Worm (Caenorhabditis elegans) whole organism, mixed stage, embryonic: Measurements from ENCODE around the gene F56D6.14.

Source experiments
- M03D4.4 ChIP-seq: sonication (generic microtip); optimal IDR thresholded peaks from 2 replicates; lab custom pipeline; 2017; ENCODE audit warnings: mild to moderate bottlenecking, missing genetic modification characterization, missing compliant biosample characterization
- ceh-39 ChIP-seq: fragments of 150-350 bp; optimal IDR thresholded peaks from 2 replicates; lab custom pipeline; 2014; ENCODE audit warnings: missing biosample characterization, missing genetic modification characterization
- ceh-43 ChIP-seq: fragments of 200-800 bp; sonication (Bioruptor generic); optimal IDR thresholded peaks from 2 replicates; lab custom pipeline; 2018; ENCODE audit warnings: mild to moderate bottlenecking, missing genetic modification characterization, moderate library complexity, missing compliant biosample characterization
- ces-1 ChIP-seq: fragments of 150-350 bp; optimal IDR thresholded peaks from 2 replicates; lab custom pipeline; 2014; ENCODE audit warnings: missing biosample characterization, missing genetic modification reagents, missing genetic modification characterization
- ham-2 ChIP-seq: fragments of 200-800 bp; sonication (Bioruptor generic); optimal IDR thresholded peaks from 2 replicates; lab custom pipeline; 2018; ENCODE audit warnings: mild to moderate bottlenecking, missing genetic modification characterization, missing compliant biosample characterization
- nhr-237 ChIP-seq: fragments of 150-350 bp; optimal IDR thresholded peaks from 2 replicates; lab custom pipeline; 2014; ENCODE audit warnings: missing biosample characterization, missing genetic modification characterization
- nhr-28 ChIP-seq: fragments of 150-350 bp; optimal IDR thresholded peaks from 2 replicates; lab custom pipeline; 2014; ENCODE audit warnings: missing biosample characterization, missing genetic modification characterization
- nhr-76 ChIP-seq: sonication (generic microtip); optimal IDR thresholded peaks from 2 replicates; lab custom pipeline; 2017; ENCODE audit warnings: missing biosample characterization, missing genetic modification characterization
- snpc-4 ChIP-seq: fragments of 150-350 bp; optimal IDR thresholded peaks from 2 replicates; lab custom pipeline; 2014; ENCODE audit warnings: missing biosample characterization, missing genetic modification characterization
- unc-39 ChIP-seq: fragments of 150-350 bp; optimal IDR thresholded peaks from 2 replicates; lab custom pipeline; 2014; ENCODE audit warnings: missing biosample characterization, missing genetic modification characterization
- unc-62 ChIP-seq: fragments of 150-350 bp; optimal IDR thresholded peaks from 2 replicates; lab custom pipeline; 2014; ENCODE audit warnings: missing biosample characterization, missing genetic modification reagents, missing genetic modification characterization
- ztf-11 ChIP-seq: fragments of 150-350 bp; optimal IDR thresholded peaks from 2 replicates; lab custom pipeline; 2014; ENCODE audit warnings: missing biosample characterization, missing genetic modification characterization

DNA sequence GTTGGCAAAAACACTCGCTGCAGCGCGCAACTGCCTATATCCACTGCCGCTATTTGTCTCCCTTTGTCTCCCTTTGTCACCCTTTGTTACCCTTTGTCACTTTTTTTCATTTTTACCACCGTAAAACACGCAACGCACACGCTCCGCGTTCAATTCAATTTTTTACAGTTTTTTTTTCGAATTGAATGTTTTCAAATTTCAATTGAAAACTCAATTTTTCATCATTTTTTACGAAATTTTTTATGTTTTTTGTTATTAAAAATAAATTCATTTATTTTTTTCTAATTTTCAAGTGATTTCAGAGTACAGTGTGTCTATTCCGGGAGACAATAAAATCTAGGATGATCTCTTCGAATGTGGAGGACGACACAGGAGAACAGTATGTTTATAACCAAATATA is 25.5 kb downstream of the F56D6.14 start, which contains the start of gene Y46C8AL.11:
- TF ChIP-seq ceh-43 (no peak), unc-39 (tag; lab: Kevin White, UChicago) (no peak), ces-1 (GFP tag; lab: Kevin White, UChicago) (no peak), ceh-39 (tag; lab: Kevin White, UChicago) (no peak), nhr-237 (no peak), nhr-28 (tag; lab: Kevin White, UChicago) (no peak), snpc-4 (tag; lab: Kevin White, UChicago) (no peak), unc-62 (GFP tag; lab: Kevin White, UChicago) (no peak), ztf-11 (tag; lab: Kevin White, UChicago) (no peak), nhr-76 (tag; lab: Kevin White, UChicago) (no peak), ham-2 (GFP tag; lab: Kevin White, UChicago) (no peak), M03D4.4 (tag; lab: Kevin White, UChicago) (no peak)
